Fruit fly (Drosophila melanogaster): ENCODE results near the gene AdoR.

The AdoR gene

dm6 chr3R:30189836-30190235, 40.4 kb upstream of the AdoR start (continued):
- TF ChIP-seq pum (GFP tag; optimal IDR thresholded peaks at IDR 0.05) (peak; percentile 59), phol (tag; optimal IDR thresholded peaks at IDR 0.05) (peak; percentile 78), CG10959 (GFP tag; IDR thresholded peaks at IDR 0.05) (0 out of 2 replicates have a peak, but pooled peaks have one; percentile 37), unc-4 (GFP tag; IDR thresholded peaks at IDR 0.05; ENCODE audit: partially characterized antibody) (no peak), Ravus (GFP tag; IDR thresholded peaks at IDR 0.05) (peak; percentile 51), Atf3 (GFP tag; optimal IDR thresholded peaks at IDR 0.05) (peak; percentile 29), pita (GFP tag; optimal IDR thresholded peaks at IDR 0.05) (no peak), CG11504 (tag; optimal IDR thresholded peaks at IDR 0.05) (peak; percentile 86), Atf6 (GFP tag; IDR thresholded peaks at IDR 0.05) (peak; percentile 78), CG4707 (GFP tag; optimal IDR thresholded peaks at IDR 0.05) (peak; percentile 30), fd3F (GFP tag; optimal IDR thresholded peaks at IDR 0.05) (peak; percentile 53), Dbx (GFP tag; IDR thresholded peaks at IDR 0.05) (peak; percentile 72), NC2β (GFP tag; optimal IDR thresholded peaks at IDR 0.05) (no peak), Dll (GFP tag; IDR thresholded peaks at IDR 0.05; ENCODE audit: partially characterized antibody) (no peak), CG1602 (GFP tag; optimal IDR thresholded peaks at IDR 0.05) (peak; percentile 51), tio (GFP tag; optimal IDR thresholded peaks at IDR 0.05) (peak; percentile 65), emc (GFP tag; optimal IDR thresholded peaks at IDR 0.05) (peak; percentile 26), CG34224 (GFP tag; IDR thresholded peaks at IDR 0.05; ENCODE audit: partially characterized antibody) (no peak), ems (GFP tag; optimal IDR thresholded peaks at IDR 0.05) (peak; percentile 24), tap (tag; optimal IDR thresholded peaks at IDR 0.05) (peak; percentile 78), Drgx (GFP tag; IDR thresholded peaks at IDR 0.05) (peak; percentile 55), ab (GFP tag; optimal IDR thresholded peaks at IDR 0.05) (peak; percentile 21), en (GFP tag; optimal IDR thresholded peaks at IDR 0.05) (peak; percentile 22), h (optimal IDR thresholded peaks at IDR 0.05) (no peak), CG13624 (GFP tag; optimal IDR thresholded peaks at IDR 0.05) (peak; percentile 32), org-1 (GFP tag; optimal IDR thresholded peaks at IDR 0.05) (peak; percentile 53), CG12659 (GFP tag; optimal IDR thresholded peaks at IDR 0.05) (peak; percentile 64), CG2678 (tag; optimal IDR thresholded peaks at IDR 0.05) (peak; percentile 82), wdn (GFP tag; IDR thresholded peaks at IDR 0.05) (peak; percentile 41; the same call in 1 of the 2 replicates), rib (GFP tag; IDR thresholded peaks at IDR 0.05) (no peak), her (GFP tag; optimal IDR thresholded peaks at IDR 0.05) (peak; percentile 3), Usf (GFP tag; optimal IDR thresholded peaks at IDR 0.05) (peak; percentile 16), so (GFP tag; IDR thresholded peaks at IDR 0.05) (peak; percentile 76; the same call in 2 of the 3 replicates), CG6175 (GFP tag; IDR thresholded peaks at IDR 0.05) (no peak), Dp (GFP tag; optimal IDR thresholded peaks at IDR 0.05) (no peak), HLH4C (GFP tag; IDR thresholded peaks at IDR 0.05; ENCODE audit: partially characterized antibody) (no peak), Side (GFP tag; optimal IDR thresholded peaks at IDR 0.05) (no peak), Rfx (GFP tag; IDR thresholded peaks at IDR 0.05) (peak; percentile 84), Fer3 (tag; optimal IDR thresholded peaks at IDR 0.05) (peak; percentile 76), salm (tag; optimal IDR thresholded peaks at IDR 0.05) (peak; percentile 48), Poxn (GFP tag; IDR thresholded peaks at IDR 0.05) (no peak), Hr39 (optimal IDR thresholded peaks at IDR 0.05) (no peak), caup (GFP tag; optimal IDR thresholded peaks at IDR 0.05; ENCODE audit: severe bottlenecking) (peak; percentile 56), CG11723 (GFP tag; optimal IDR thresholded peaks at IDR 0.05) (peak; percentile 47), Hmx (GFP tag; optimal IDR thresholded peaks at IDR 0.05) (peak; percentile 4), CG31224 (GFP tag; IDR thresholded peaks at IDR 0.05) (peak; percentile 68), CG12299 (tag; optimal IDR thresholded peaks at IDR 0.05) (peak; percentile 40), CG11695 (GFP tag; IDR thresholded peaks at IDR 0.05) (peak; percentile 75; the same call in 2 of the 3 replicates), nau (GFP tag; optimal IDR thresholded peaks at IDR 0.05) (peak; percentile 60), CG1529 (GFP tag; optimal IDR thresholded peaks at IDR 0.05) (peak; percentile 57), klu (GFP tag; IDR thresholded peaks at IDR 0.05) (peak; percentile 52), crp (GFP tag; optimal IDR thresholded peaks at IDR 0.05) (peak in 1 of 2 experiments; percentile 8)

Measured in whole organism, embryonic.